Worm (Caenorhabditis elegans) whole organism, L1 larva: ENCODE results near the gene srlf-26.

Source experiments
- alr-1 ChIP-seq: fragments of 200-800 bp; sonication (Bioruptor generic); optimal IDR thresholded peaks from 2 replicates; lab custom pipeline; 2018; ENCODE audit warnings: borderline replicate concordance, mild to moderate bottlenecking, missing genetic modification characterization, missing compliant biosample characterization
- ama-1 ChIP-seq: fragments of 150-350 bp; optimal IDR thresholded peaks from 2 replicates; lab custom pipeline; 2014
- blmp-1 ChIP-seq: fragments of 150-350 bp; optimal IDR thresholded peaks from 2 replicates; lab custom pipeline; 2014; ENCODE audit warnings: missing biosample characterization, missing genetic modification characterization
- ceh-8 ChIP-seq: fragments of 200-800 bp; sonication (Bioruptor generic); optimal IDR thresholded peaks from 2 replicates; lab custom pipeline; 2018; ENCODE audit warnings: mild to moderate bottlenecking, missing genetic modification characterization, moderate library complexity, missing compliant biosample characterization
- dsc-1 ChIP-seq: sonication (generic microtip); optimal IDR thresholded peaks from 2 replicates; lab custom pipeline; 2016; ENCODE audit warnings: mild to moderate bottlenecking, missing genetic modification characterization, missing compliant biosample characterization
- efl-1 ChIP-seq, 4 experiments: fragments of 150-350 bp; optimal IDR thresholded peaks in 3 of 4; peaks in 1 of 4; 1 replicate in 1 of 4; 2 replicates in 3 of 4; lab custom pipeline; 2014; ENCODE audit warnings: missing biosample characterization in 2 of 4, missing genetic modification characterization in 2 of 4, missing genetic modification reagents in 2 of 4
- efl-3 ChIP-seq: fragments of 200-800 bp; sonication (Bioruptor generic); optimal IDR thresholded peaks from 2 replicates; lab custom pipeline; 2018; ENCODE audit warnings: mild to moderate bottlenecking, missing genetic modification characterization, missing compliant biosample characterization
- egl-27 ChIP-seq, 2 experiments: fragments of 150-350 bp in 1 of 2; sonication (generic microtip); optimal IDR thresholded peaks; 3 replicates each; lab custom pipeline; 2017 to 2018; ENCODE audit warnings: missing biosample characterization in 2 of 2, missing genetic modification characterization in 2 of 2, missing genetic modification reagents in 2 of 2
- elt-3 ChIP-seq, 6 experiments: fragments of 150-350 bp in 1 of 6; sonication (generic microtip); optimal IDR thresholded peaks; 2 replicates each; lab custom pipeline; 2017 to 2018; ENCODE audit warnings: missing biosample characterization in 6 of 6, missing genetic modification characterization in 6 of 6, inconsistent platforms in 1 of 6
- fkh-4 ChIP-seq: sonication (generic microtip); optimal IDR thresholded peaks from 2 replicates; lab custom pipeline; 2016; ENCODE audit warnings: missing compliant biosample characterization, missing genetic modification characterization, borderline replicate concordance
- grh-1 ChIP-seq: fragments of 200-800 bp; sonication (Bioruptor generic); IDR thresholded peaks from 2 replicates; pipeline ENCODE4 v1.3.6; 2022; ENCODE audit warnings: missing genetic modification reagents, missing genetic modification characterization, missing compliant biosample characterization
- hlh-17 ChIP-seq: fragments of 200-800 bp; sonication (Bioruptor generic); optimal IDR thresholded peaks from 2 replicates; lab custom pipeline; 2018; ENCODE audit warnings: missing genetic modification characterization, mild to moderate bottlenecking, missing compliant biosample characterization, moderate library complexity, borderline replicate concordance
- irx-1 ChIP-seq: sonication (generic microtip); optimal IDR thresholded peaks from 2 replicates; lab custom pipeline; 2016; ENCODE audit warnings: missing genetic modification characterization, missing compliant biosample characterization
- isw-1 ChIP-seq: fragments of 200-800 bp; sonication (Bioruptor generic); IDR thresholded peaks from 2 replicates; pipeline ENCODE4 v1.3.6; 2022; ENCODE audit warnings: missing genetic modification characterization, missing compliant biosample characterization
- lin-14 ChIP-seq: fragments of 200-800 bp; sonication (Bioruptor generic); optimal IDR thresholded peaks from 2 replicates; lab custom pipeline; 2018; ENCODE audit warnings: mild to moderate bottlenecking, missing genetic modification characterization, moderate library complexity, missing compliant biosample characterization
- lin-15B ChIP-seq: fragments of 150-350 bp; sonication (generic microtip); optimal IDR thresholded peaks from 3 replicates; lab custom pipeline; 2014; ENCODE audit warnings: missing biosample characterization, missing genetic modification characterization
- lin-39 ChIP-seq: fragments of 150-350 bp; optimal IDR thresholded peaks from 2 replicates; lab custom pipeline; 2014; ENCODE audit warnings: missing biosample characterization, missing genetic modification reagents, missing genetic modification characterization
- lsy-2 ChIP-seq, 2 experiments: fragments of 150-350 bp; optimal IDR thresholded peaks; 2 replicates each; lab custom pipeline; 2014; ENCODE audit warnings: missing biosample characterization in 2 of 2, missing genetic modification characterization in 2 of 2
- mab-9 ChIP-seq: fragments of 200-800 bp; sonication (Bioruptor generic); IDR thresholded peaks from 2 replicates; pipeline ENCODE4 v1.3.6; 2022; ENCODE audit warnings: missing genetic modification reagents, missing genetic modification characterization, missing compliant biosample characterization
- mdl-1 ChIP-seq, 2 experiments: fragments of 150-350 bp; optimal IDR thresholded peaks; 2 replicates each; lab custom pipeline; 2014 to 2017; ENCODE audit warnings: missing biosample characterization in 2 of 2, missing genetic modification characterization in 2 of 2, inconsistent platforms in 1 of 2
- nhr-19 ChIP-seq: fragments of 200-800 bp; sonication (Bioruptor generic); conservative IDR thresholded peaks from 2 replicates; pipeline ENCODE4 v1.3.6; 2022; ENCODE audit warnings: missing genetic modification characterization, missing compliant biosample characterization
- nhr-20 ChIP-seq: sonication (generic microtip); optimal IDR thresholded peaks from 2 replicates; lab custom pipeline; 2016; ENCODE audit warnings: mild to moderate bottlenecking, missing genetic modification characterization, missing compliant biosample characterization
- nhr-28 ChIP-seq: fragments of 150-350 bp; optimal IDR thresholded peaks from 2 replicates; lab custom pipeline; 2014; ENCODE audit warnings: missing biosample characterization, missing genetic modification characterization
- nhr-47 ChIP-seq: sonication (generic microtip); optimal IDR thresholded peaks from 2 replicates; lab custom pipeline; 2016; ENCODE audit warnings: mild to moderate bottlenecking, missing genetic modification characterization, moderate library complexity, missing compliant biosample characterization
- nhr-71 ChIP-seq: sonication (generic microtip); optimal IDR thresholded peaks from 2 replicates; lab custom pipeline; 2016; ENCODE audit warnings: mild to moderate bottlenecking, missing genetic modification characterization, moderate library complexity, missing compliant biosample characterization
- nhr-84 ChIP-seq: sonication (generic microtip); optimal IDR thresholded peaks from 2 replicates; lab custom pipeline; 2017; ENCODE audit warnings: missing biosample characterization, missing genetic modification characterization
- nhr-85 ChIP-seq: sonication (generic microtip); peaks from one replicate; lab custom pipeline; 2016; ENCODE audit warnings: missing genetic modification characterization, inconsistent platforms, missing compliant biosample characterization
- nhr-90 ChIP-seq: sonication (generic microtip); optimal IDR thresholded peaks from 2 replicates; lab custom pipeline; 2016; ENCODE audit warnings: mild to moderate bottlenecking, missing genetic modification characterization, missing compliant biosample characterization; ENCODE audit not compliant: poor library complexity
- rnt-1 ChIP-seq: sonication (generic microtip); optimal IDR thresholded peaks from 2 replicates; lab custom pipeline; 2016; ENCODE audit warnings: mild to moderate bottlenecking, missing genetic modification characterization, moderate library complexity, missing compliant biosample characterization
- snpc-4 ChIP-seq: fragments of 150-350 bp; optimal IDR thresholded peaks from 2 replicates; lab custom pipeline; 2014; ENCODE audit warnings: missing biosample characterization, missing genetic modification characterization
- snu-23 ChIP-seq: sonication (generic microtip); optimal IDR thresholded peaks from 2 replicates; lab custom pipeline; 2016; ENCODE audit warnings: missing genetic modification characterization, missing compliant biosample characterization
- sox-4 ChIP-seq: sonication (generic microtip); optimal IDR thresholded peaks from 2 replicates; lab custom pipeline; 2016; ENCODE audit warnings: missing genetic modification characterization, missing compliant biosample characterization
- sptf-1 ChIP-seq: fragments of 150-350 bp; optimal IDR thresholded peaks from 2 replicates; lab custom pipeline; 2014; ENCODE audit warnings: missing biosample characterization, missing genetic modification characterization
- tbx-2 ChIP-seq: sonication (generic microtip); optimal IDR thresholded peaks from 2 replicates; lab custom pipeline; 2016; ENCODE audit warnings: missing genetic modification characterization, missing compliant biosample characterization
- unc-62 ChIP-seq: fragments of 150-350 bp; optimal IDR thresholded peaks from 2 replicates; lab custom pipeline; 2014; ENCODE audit warnings: missing biosample characterization, missing genetic modification reagents, missing genetic modification characterization
- unc-86 ChIP-seq: sonication (generic microtip); optimal IDR thresholded peaks from 2 replicates; lab custom pipeline; 2016; ENCODE audit warnings: missing genetic modification characterization, missing compliant biosample characterization
- vab-15 ChIP-seq: sonication (generic microtip); optimal IDR thresholded peaks from 2 replicates; lab custom pipeline; 2017; ENCODE audit warnings: missing genotype, mild to moderate bottlenecking, missing genetic modification characterization, missing compliant biosample characterization
- zip-4 ChIP-seq: fragments of 200-800 bp; sonication (Bioruptor generic); optimal IDR thresholded peaks from 2 replicates; lab custom pipeline; 2018; ENCODE audit warnings: mild to moderate bottlenecking, missing genetic modification characterization, moderate library complexity, missing compliant biosample characterization
- ztf-11 ChIP-seq, 2 experiments: sonication (generic microtip); optimal IDR thresholded peaks; 2 replicates each; lab custom pipeline; 2016 to 2017; ENCODE audit warnings: missing genetic modification characterization in 2 of 2, missing biosample characterization in 1 of 2, missing compliant biosample characterization in 1 of 2

Gene srlf-26

ce11 chrIV:13692522-13692921 is 13.8 kb downstream of the srlf-26 start:
- TF ChIP-seq blmp-1: peak; percentile 62
- no peak for TF ChIP-seq alr-1 (tag; lab: Kevin White, UChicago)
- TF ChIP-seq irx-1 (tag; lab: Kevin White, UChicago): peak; percentile 4
- no peak for TF ChIP-seq efl-1 (optimal IDR thresholded peaks at IDR 0.05; lab: Kevin White, UChicago)
- TF ChIP-seq efl-1 (GFP tag; optimal IDR thresholded peaks at IDR 0.05 in 1 of 2; lab: Kevin White, UChicago): peak in 1 of 2 experiments; percentile 84
- no peak for TF ChIP-seq nhr-90 (tag; lab: Kevin White, UChicago)
- peak; percentile 30 for TF ChIP-seq nhr-85 (tag; lab: Kevin White, UChicago)
- TF ChIP-seq lin-14 (GFP tag; lab: Kevin White, UChicago): peak; percentile 13

ce11 chrIV:13693976-13694375 is 15.2 kb downstream of the srlf-26 start:
- TF ChIP-seq sptf-1 (tag; lab: Kevin White, UChicago): no peak
- TF ChIP-seq tbx-2: peak; percentile 14
- no peak for TF ChIP-seq nhr-85 (tag; lab: Kevin White, UChicago)

- TF ChIP-seq lin-14 (GFP tag; lab: Kevin White, UChicago) (peak; percentile 31), vab-15 (tag; lab: Kevin White, UChicago) (no peak), lin-39 (tag; lab: Kevin White, UChicago) (peak; percentile 51), mab-9 (GFP tag; lab: Robert Waterston, UW) (peak; percentile 79)
Measured at ce11 chrIV:13694600-13694999, 15.9 kb downstream of the srlf-26 start.

ce11 chrIV:13695302-13695701 is 16.6 kb downstream of the srlf-26 start:
- TF ChIP-seq hlh-17 (no peak), snpc-4 (tag; lab: Kevin White, UChicago) (peak; percentile 55)
- TF ChIP-seq, all 84 proteins: peak for 1

ce11 chrIV:13695720-13696364 is 17.1 kb downstream of the srlf-26 start:
- peak in 1 of 2 experiments; percentile 82 for TF ChIP-seq ztf-11 (tag; optimal IDR thresholded peaks at IDR 0.05; lab: Kevin White, UChicago)
- TF ChIP-seq snpc-4 (tag; lab: Kevin White, UChicago): no peak
- no peak for TF ChIP-seq grh-1 (GFP tag; lab: Robert Waterston, UW)
- TF ChIP-seq nhr-47: peak; percentile 25
- TF ChIP-seq efl-3 (GFP tag; lab: Kevin White, UChicago): peak; percentile 42
- no peak for TF ChIP-seq ama-1 (lab: Kevin White, UChicago)
- no peak for TF ChIP-seq nhr-28 (tag; lab: Kevin White, UChicago)
- TF ChIP-seq lin-15B (tag; lab: Kevin White, UChicago): no peak
- no peak for TF ChIP-seq elt-3 (tag; optimal IDR thresholded peaks at IDR 0.05; lab: Kevin White, UChicago)
- TF ChIP-seq hlh-17: no peak
- TF ChIP-seq mab-9 (GFP tag; lab: Robert Waterston, UW): peak; percentile 74
- TF ChIP-seq vab-15 (tag; lab: Kevin White, UChicago): peak; percentile 43
- TF ChIP-seq snu-23: peak; percentile 52
- TF ChIP-seq mdl-1 (tag; optimal IDR thresholded peaks at IDR 0.05; lab: Kevin White, UChicago): peak in 1 of 2 experiments; percentile 37
- TF ChIP-seq sox-4: no peak
- TF ChIP-seq zip-4: no peak
- TF ChIP-seq ceh-8 (GFP tag; lab: Kevin White, UChicago): no peak
- TF ChIP-seq unc-62 (GFP tag; lab: Kevin White, UChicago): peak; percentile 94
- peak; percentile 78 for TF ChIP-seq irx-1 (tag; lab: Kevin White, UChicago)
- peak; percentile 85 for TF ChIP-seq tbx-2
- peak; percentile 61 for TF ChIP-seq nhr-19 (GFP tag; lab: Robert Waterston, UW)
- peak; percentile 46 to 47 for TF ChIP-seq lsy-2 (tag; optimal IDR thresholded peaks at IDR 0.05; lab: Kevin White, UChicago)
- peak; percentile 47 for TF ChIP-seq nhr-20 (tag; lab: Kevin White, UChicago)
- TF ChIP-seq nhr-71 (tag; lab: Kevin White, UChicago): peak; percentile 83
- TF ChIP-seq blmp-1: peak; percentile 10
- TF ChIP-seq rnt-1 (tag; lab: Kevin White, UChicago): peak; percentile 95
- TF ChIP-seq isw-1 (GFP tag; lab: Robert Waterston, UW): no peak
- peak; percentile 5 for TF ChIP-seq dsc-1
- peak; percentile 83 for TF ChIP-seq nhr-85 (tag; lab: Kevin White, UChicago)
- TF ChIP-seq nhr-84: no peak
- peak; percentile 89 for TF ChIP-seq lin-14 (GFP tag; lab: Kevin White, UChicago)
- no peak for TF ChIP-seq fkh-4
- TF ChIP-seq unc-86 (tag; lab: Kevin White, UChicago): no peak
- TF ChIP-seq lin-39 (tag; lab: Kevin White, UChicago): peak; percentile 98
- no peak for TF ChIP-seq egl-27 (tag; optimal IDR thresholded peaks at IDR 0.05; lab: Kevin White, UChicago)
